Worm (Caenorhabditis elegans) whole organism, early embryonic: ENCODE measurements around the gene Y39G8B.10.

ENCODE experiments used
- aly-1 ChIP-seq: sonication (generic microtip); optimal IDR thresholded peaks from 2 replicates; lab custom pipeline; 2016; ENCODE audit warnings: missing genetic modification characterization, missing compliant biosample characterization
- ama-1 ChIP-seq: fragments of 150-350 bp; optimal IDR thresholded peaks from 2 replicates; lab custom pipeline; 2014
- hnd-1 ChIP-seq: sonication (generic microtip); optimal IDR thresholded peaks from 2 replicates; lab custom pipeline; 2016; ENCODE audit warnings: missing genetic modification characterization, missing compliant biosample characterization
- pes-1 ChIP-seq: fragments of 200-800 bp; sonication (Bioruptor generic); IDR thresholded peaks from 2 replicates; pipeline ENCODE4 v1.3.6; 2022; ENCODE audit warnings: missing genetic modification reagents, missing genetic modification characterization, missing compliant biosample characterization
- sea-1 ChIP-seq: fragments of 200-800 bp; sonication (Bioruptor generic); conservative IDR thresholded peaks from 2 replicates; pipeline ENCODE4 v1.3.6; 2022; ENCODE audit warnings: missing genetic modification characterization, missing compliant biosample characterization
- tbx-11 ChIP-seq: fragments of 200-800 bp; sonication (Bioruptor generic); IDR thresholded peaks from 2 replicates; pipeline ENCODE4 v1.3.6; 2022; ENCODE audit warnings: missing genetic modification characterization, missing compliant biosample characterization
- tra-4 ChIP-seq: sonication (generic microtip); optimal IDR thresholded peaks from 2 replicates; lab custom pipeline; 2017; ENCODE audit warnings: missing genetic modification characterization, missing compliant biosample characterization

- TF ChIP-seq ama-1 (lab: Kevin White, UChicago), result no peak
- TF ChIP-seq pes-1, result no peak
- no peak for TF ChIP-seq aly-1
- TF ChIP-seq sea-1 (GFP tag; lab: Robert Waterston, UW), result no peak
- TF ChIP-seq tbx-11, result no peak
- no peak for TF ChIP-seq tra-4 (tag; lab: Kevin White, UChicago)
- no peak for TF ChIP-seq hnd-1
Observed at ce11 chrII:13982247-13982646, 668 bp downstream of the Y39G8B.10 start.
